Worm (Caenorhabditis elegans): ENCODE results near the gene C01G10.7.

C01G10.7 gene

ce11 chrV:15065068-15065744 is 20.3 kb upstream of the C01G10.7 start, which contains the start of gene C25D7.9 (continued):
- TF ChIP-seq nhr-11 (tag; optimal IDR thresholded peaks at IDR 0.05) (no peak), lin-13 (GFP tag; optimal IDR thresholded peaks at IDR 0.05) (peak; percentile 32), grh-1 (GFP tag; IDR thresholded peaks at IDR 0.05) (peak; percentile 51), C16A3.4 (tag; optimal IDR thresholded peaks at IDR 0.05) (peak; percentile 25), lin-39 (tag; optimal IDR thresholded peaks at IDR 0.05) (no peak), tlp-1 (tag; optimal IDR thresholded peaks at IDR 0.05) (no peak), swsn-7 (tag; optimal IDR thresholded peaks at IDR 0.05) (peak; percentile 19), ztf-11 (tag; optimal IDR thresholded peaks at IDR 0.05) (no peak), xbp-1 (tag; optimal IDR thresholded peaks at IDR 0.05) (peak; percentile 28), unc-86 (tag; optimal IDR thresholded peaks at IDR 0.05) (peak; percentile 4), tbx-2 (tag; optimal IDR thresholded peaks at IDR 0.05) (peak; percentile 15), alr-1 (tag; optimal IDR thresholded peaks at IDR 0.05; ENCODE audit: borderline replicate concordance) (no peak), snu-23 (GFP tag; optimal IDR thresholded peaks at IDR 0.05) (peak; percentile 46), dpl-1 (GFP tag; optimal IDR thresholded peaks at IDR 0.05) (peak; percentile 17 to 52 (median 45)), lin-35 (GFP tag; optimal IDR thresholded peaks at IDR 0.05) (peak; percentile 47 to 53), isw-1 (GFP tag; IDR thresholded peaks at IDR 0.05) (0 out of 2 replicates have a peak, but pooled peaks have one; percentile 2), ces-1 (GFP tag; optimal IDR thresholded peaks at IDR 0.05) (no peak)

ce11 chrV:15065837-15066348 is 19.7 kb upstream of the C01G10.7 start, which contains the start of gene otub-1:
TSS of gene otub-1 (plus strand) at chrV:15066298.
- TF ChIP-seq blmp-1 (tag; optimal IDR thresholded peaks at IDR 0.05): no peak
- TF ChIP-seq efl-1 (optimal IDR thresholded peaks at IDR 0.05): no peak
- TF ChIP-seq efl-1 (GFP tag; optimal IDR thresholded peaks at IDR 0.05 in 1 of 2): peak in 1 of 2 experiments; percentile 13
- no peak for TF ChIP-seq fkh-8 (tag; optimal IDR thresholded peaks at IDR 0.05)

ce11 chrV:15067165-15067564 is 18.4 kb upstream of the C01G10.7 start, which contains the start of gene C25D7.10:
TSS of gene C25D7.10 (plus strand) at chrV:15067465.
- TF ChIP-seq aha-1 (tag; optimal IDR thresholded peaks at IDR 0.05) (no peak), C16A3.4 (tag; optimal IDR thresholded peaks at IDR 0.05) (no peak), egl-27 (tag; optimal IDR thresholded peaks at IDR 0.05) (no peak), nhr-11 (tag; optimal IDR thresholded peaks at IDR 0.05) (no peak), alr-1 (tag; optimal IDR thresholded peaks at IDR 0.05; ENCODE audit: borderline replicate concordance) (no peak), nhr-84 (tag; optimal IDR thresholded peaks at IDR 0.05) (no peak), unc-130 (tag; optimal IDR thresholded peaks at IDR 0.05) (no peak), sup-37 (GFP tag; optimal IDR thresholded peaks at IDR 0.05) (no peak), lsy-2 (tag; optimal IDR thresholded peaks at IDR 0.05) (no peak), efl-3 (GFP tag; optimal IDR thresholded peaks at IDR 0.05) (no peak), nhr-76 (tag; optimal IDR thresholded peaks at IDR 0.05) (no peak), tbx-2 (tag; optimal IDR thresholded peaks at IDR 0.05) (no peak), nhr-90 (tag; optimal IDR thresholded peaks at IDR 0.05; ENCODE audit: poor library complexity) (no peak), elt-2 (tag; optimal IDR thresholded peaks at IDR 0.05) (no peak), C04F5.9 (tag; optimal IDR thresholded peaks at IDR 0.05) (no peak)

ce11 chrV:15068378-15068777 is 17.2 kb upstream of the C01G10.7 start, which contains the start of gene dnj-3:
TSS of gene dnj-3 (plus strand) at chrV:15068678.
- TF ChIP-seq alr-1 (tag; optimal IDR thresholded peaks at IDR 0.05; ENCODE audit: borderline replicate concordance): no peak
- no peak for TF ChIP-seq efl-1 (optimal IDR thresholded peaks at IDR 0.05)
- peak in 1 of 2 experiments; percentile 24 for TF ChIP-seq efl-1 (GFP tag; optimal IDR thresholded peaks at IDR 0.05 in 1 of 2)

- peak; percentile 3 for TF ChIP-seq lin-14 (GFP tag; optimal IDR thresholded peaks at IDR 0.05)
- TF ChIP-seq lsy-2 (tag; optimal IDR thresholded peaks at IDR 0.05): peak in 1 of 2 experiments; percentile 73
- TF ChIP-seq unc-98 (GFP tag; IDR thresholded peaks at IDR 0.05): no peak
- TF ChIP-seq nhr-85 (tag): no peak
These were observed 16.0 kb upstream of the C01G10.7 start for ce11 chrV:15069435-15069985.

All from whole organism, L1 larva.